Worm (Caenorhabditis elegans): ENCODE results near the gene set-13.

Gene set-13

ce11 chrII:2780804-2781203 lies 36.0 kb upstream of the set-13 start:
- no peak for TF ChIP-seq sem-2 (GFP tag; optimal IDR thresholded peaks at IDR 0.05)
- TF ChIP-seq M03D4.4 (tag; optimal IDR thresholded peaks at IDR 0.05), result no peak
- no peak for TF ChIP-seq nhr-2 (tag; optimal IDR thresholded peaks at IDR 0.05)
- no peak for TF ChIP-seq mls-2 (tag; optimal IDR thresholded peaks at IDR 0.05)
- TF ChIP-seq nhr-12 (tag; optimal IDR thresholded peaks at IDR 0.05), result no peak
- no peak for TF ChIP-seq unc-120 (tag; optimal IDR thresholded peaks at IDR 0.05; ENCODE audit: poor library complexity, severe bottlenecking)
- no peak for TF ChIP-seq ceh-83 (GFP tag; optimal IDR thresholded peaks at IDR 0.05)
- no peak for TF ChIP-seq ces-1 (GFP tag; optimal IDR thresholded peaks at IDR 0.05)
- TF ChIP-seq lsy-2 (tag; optimal IDR thresholded peaks at IDR 0.05), result no peak
- no peak for TF ChIP-seq bed-3 (GFP tag; optimal IDR thresholded peaks at IDR 0.05)
- TF ChIP-seq ceh-39 (tag; optimal IDR thresholded peaks at IDR 0.05), result no peak
- no peak for TF ChIP-seq cnd-1 (tag; optimal IDR thresholded peaks at IDR 0.05)
- no peak for TF ChIP-seq mep-1 (tag; optimal IDR thresholded peaks at IDR 0.05)
- no peak for TF ChIP-seq unc-62 (GFP tag; optimal IDR thresholded peaks at IDR 0.05)
- no peak for TF ChIP-seq tbx-8 (GFP tag; optimal IDR thresholded peaks at IDR 0.05)
- no peak for TF ChIP-seq mab-5 (tag; optimal IDR thresholded peaks at IDR 0.05)
- TF ChIP-seq drap-1 (GFP tag; optimal IDR thresholded peaks at IDR 0.05), result no peak
- TF ChIP-seq unc-39 (tag; optimal IDR thresholded peaks at IDR 0.05), result no peak
- TF ChIP-seq sptf-1 (tag; optimal IDR thresholded peaks at IDR 0.05), result no peak
- no peak for TF ChIP-seq nhr-237 (tag; optimal IDR thresholded peaks at IDR 0.05)

DNA sequence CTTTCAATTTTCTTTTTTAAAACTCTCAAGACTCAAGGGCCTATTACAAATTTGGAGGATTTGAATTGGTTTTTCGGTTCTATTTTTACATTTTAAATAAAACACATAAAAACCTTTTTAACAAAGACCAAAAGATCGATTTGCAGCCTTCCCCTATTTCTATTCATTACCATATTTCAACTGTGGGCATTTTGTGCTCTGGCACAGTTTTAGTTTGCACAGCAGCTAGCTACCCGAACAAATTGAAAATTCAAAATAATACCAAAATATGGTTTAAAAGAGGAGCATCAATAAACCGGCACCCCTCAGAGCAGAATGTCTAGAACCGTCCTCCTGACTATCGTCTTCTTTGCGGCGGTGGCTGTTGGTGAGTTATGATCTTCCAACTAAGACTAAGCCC lies 35.4 kb upstream of the set-13 start, which contains the start of gene F08D12.2:
Gene F08D12.2, plus strand, starts transcription at position 301 of the 400 bp plus-strand sequence.
- TF ChIP-seq lin-32 (GFP tag; optimal IDR thresholded peaks at IDR 0.05), result no peak
- TF ChIP-seq mab-5 (tag; optimal IDR thresholded peaks at IDR 0.05), result no peak
- no peak for TF ChIP-seq sem-2 (GFP tag; optimal IDR thresholded peaks at IDR 0.05)
- TF ChIP-seq unc-120 (tag; optimal IDR thresholded peaks at IDR 0.05; ENCODE audit: poor library complexity, severe bottlenecking), result no peak
- TF ChIP-seq pha-4 (tag; optimal IDR thresholded peaks at IDR 0.05), result no peak
- no peak for TF ChIP-seq ceh-43 (GFP tag; optimal IDR thresholded peaks at IDR 0.05)
- TF ChIP-seq sptf-1 (tag; optimal IDR thresholded peaks at IDR 0.05), result no peak
- no peak for TF ChIP-seq mep-1 (tag; optimal IDR thresholded peaks at IDR 0.05)
- TF ChIP-seq elt-3 (tag; optimal IDR thresholded peaks at IDR 0.05), result no peak

ce11 chrII:2783380-2783779 lies 33.4 kb upstream of the set-13 start:
- TF ChIP-seq ztf-11 (tag; optimal IDR thresholded peaks at IDR 0.05) (no peak), unc-62 (GFP tag; optimal IDR thresholded peaks at IDR 0.05) (no peak), snpc-4 (tag; optimal IDR thresholded peaks at IDR 0.05) (no peak), flh-1 (GFP tag; optimal IDR thresholded peaks at IDR 0.05) (no peak), lsy-2 (tag; optimal IDR thresholded peaks at IDR 0.05) (no peak), tbx-8 (GFP tag; optimal IDR thresholded peaks at IDR 0.05) (no peak), pha-4 (tag; optimal IDR thresholded peaks at IDR 0.05) (no peak), nhr-2 (tag; optimal IDR thresholded peaks at IDR 0.05) (no peak), bed-3 (GFP tag; optimal IDR thresholded peaks at IDR 0.05) (no peak), nhr-12 (tag; optimal IDR thresholded peaks at IDR 0.05) (no peak), lin-32 (GFP tag; optimal IDR thresholded peaks at IDR 0.05) (no peak), unc-39 (tag; optimal IDR thresholded peaks at IDR 0.05) (no peak), nhr-76 (tag; optimal IDR thresholded peaks at IDR 0.05) (no peak), unc-120 (tag; optimal IDR thresholded peaks at IDR 0.05; ENCODE audit: poor library complexity, severe bottlenecking) (no peak), sem-2 (GFP tag; optimal IDR thresholded peaks at IDR 0.05) (no peak), ces-1 (GFP tag; optimal IDR thresholded peaks at IDR 0.05) (no peak), mep-1 (tag; optimal IDR thresholded peaks at IDR 0.05) (no peak), lin-13 (tag; optimal IDR thresholded peaks at IDR 0.05) (no peak), cnd-1 (tag; optimal IDR thresholded peaks at IDR 0.05) (no peak), M03D4.4 (tag; optimal IDR thresholded peaks at IDR 0.05) (no peak)

DNA sequence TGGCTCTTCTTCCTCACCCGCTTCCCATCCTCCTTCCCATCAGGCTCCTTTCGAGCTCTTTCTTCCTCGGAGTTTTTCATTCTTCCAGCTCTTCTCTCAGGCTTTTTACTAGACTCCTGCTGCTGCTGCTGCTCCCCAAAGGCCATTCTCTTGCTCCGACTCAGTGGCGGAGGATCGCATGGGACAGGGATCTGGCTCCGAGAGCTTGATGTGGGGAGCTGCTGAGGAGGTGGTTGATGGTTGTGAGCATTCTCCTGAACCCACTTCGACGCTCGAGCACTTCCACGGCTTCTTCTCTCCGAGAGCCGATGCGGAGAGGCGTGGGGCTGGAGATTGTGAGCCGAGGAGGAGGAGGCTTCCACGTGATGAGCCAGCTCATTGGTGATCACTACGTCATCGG lies 31.0 kb upstream of the set-13 start:
- TF ChIP-seq drap-1 (GFP tag; optimal IDR thresholded peaks at IDR 0.05) (no peak), lin-13 (tag; optimal IDR thresholded peaks at IDR 0.05) (no peak), elt-1 (tag; optimal IDR thresholded peaks at IDR 0.05; ENCODE audit: borderline replicate concordance, insufficient read depth) (no peak), M03D4.4 (tag; optimal IDR thresholded peaks at IDR 0.05) (no peak), ceh-83 (GFP tag; optimal IDR thresholded peaks at IDR 0.05) (no peak), flh-1 (GFP tag; optimal IDR thresholded peaks at IDR 0.05) (no peak), mep-1 (tag; optimal IDR thresholded peaks at IDR 0.05) (no peak), unc-39 (tag; optimal IDR thresholded peaks at IDR 0.05) (no peak), blmp-1 (tag; optimal IDR thresholded peaks at IDR 0.05) (no peak), zip-8 (tag; optimal IDR thresholded peaks at IDR 0.05) (no peak), unc-62 (GFP tag; optimal IDR thresholded peaks at IDR 0.05) (no peak), nhr-2 (tag; optimal IDR thresholded peaks at IDR 0.05) (no peak), lsy-2 (tag; optimal IDR thresholded peaks at IDR 0.05) (no peak)

Measured in whole organism, mixed stage, embryonic.